Worm (Caenorhabditis elegans): ENCODE data around the gene str-55.

ce11 chrV:16417014-16417413 lies at the start of gene str-55:
- TF ChIP-seq pha-4 (tag; optimal IDR thresholded peaks at IDR 0.05) (no peak), unc-62 (GFP tag; optimal IDR thresholded peaks at IDR 0.05) (no peak), lsy-2 (tag; optimal IDR thresholded peaks at IDR 0.05) (no peak), nhr-12 (tag; optimal IDR thresholded peaks at IDR 0.05) (no peak), ceh-43 (GFP tag; optimal IDR thresholded peaks at IDR 0.05) (no peak), nhr-28 (tag; optimal IDR thresholded peaks at IDR 0.05) (no peak), unc-39 (tag; optimal IDR thresholded peaks at IDR 0.05) (no peak)

Measured in whole organism, mixed stage, embryonic.